Worm (Caenorhabditis elegans): ENCODE results near the gene F22H10.2.

ce11 chrX:16648773-16649172 lies 30.6 kb upstream of the F22H10.2 start:
- no peak for TF ChIP-seq ama-1 (optimal IDR thresholded peaks at IDR 0.05)
- TF ChIP-seq ama-1 (GFP tag; optimal IDR thresholded peaks at IDR 0.05): no peak
- no peak for TF ChIP-seq pbrm-1 (GFP tag; IDR thresholded peaks at IDR 0.05)
- no peak for TF ChIP-seq F57C9.4 (tag; optimal IDR thresholded peaks at IDR 0.05)
- no peak for TF ChIP-seq lin-54 (GFP tag; optimal IDR thresholded peaks at IDR 0.05)
- TF ChIP-seq athp-1 (tag; optimal IDR thresholded peaks at IDR 0.05): no peak
- TF ChIP-seq nhr-120 (GFP tag; IDR thresholded peaks at IDR 0.05): no peak
- no peak for TF ChIP-seq pha-4 (tag; optimal IDR thresholded peaks at IDR 0.05)
- TF ChIP-seq madf-8 (GFP tag; conservative IDR thresholded peaks at IDR 0.05): no peak
- TF ChIP-seq F49E8.2 (tag; optimal IDR thresholded peaks at IDR 0.05; ENCODE audit: insufficient read depth): no peak
- no peak for TF ChIP-seq Y53G8AR.9 (GFP tag; conservative IDR thresholded peaks at IDR 0.05)
